Fruit fly (Drosophila melanogaster): ENCODE measurements around the gene CG17267.

Gene CG17267

DNA sequence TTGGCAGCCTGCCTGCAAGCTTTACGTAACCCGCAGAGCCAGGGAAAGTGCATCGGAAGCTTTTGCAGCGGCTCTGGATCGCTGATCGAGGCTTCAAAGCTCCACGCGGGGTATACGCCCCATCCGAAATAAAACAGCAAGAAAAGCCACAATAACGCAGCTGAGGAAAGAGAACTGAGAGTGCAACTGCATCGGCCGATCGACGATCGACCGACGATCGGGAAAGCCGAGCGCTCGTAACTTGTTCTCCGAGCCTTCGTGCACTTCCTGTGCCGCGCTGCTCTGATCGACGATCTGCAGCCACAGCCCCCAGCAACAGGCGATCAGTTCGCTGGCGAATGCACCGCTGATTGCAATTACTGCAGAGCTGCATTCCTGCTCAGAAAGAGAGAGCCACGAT, 41.1 kb upstream of the CG17267 start (continued):
- TF ChIP-seq CG3919 (GFP tag; optimal IDR thresholded peaks at IDR 0.05), result peak; percentile 78
- 0 out of 2 replicates have a peak, but pooled peaks have one; percentile 10 for TF ChIP-seq Gug (GFP tag; IDR thresholded peaks at IDR 0.05)
- peak; percentile 49 for TF ChIP-seq CG34406 (GFP tag; optimal IDR thresholded peaks at IDR 0.05)
- TF ChIP-seq Met (GFP tag; optimal IDR thresholded peaks at IDR 0.05), result peak; percentile 37
- TF ChIP-seq CG3032 (tag; optimal IDR thresholded peaks at IDR 0.05), result peak; percentile 43
- TF ChIP-seq CG8632 (GFP tag; optimal IDR thresholded peaks at IDR 0.05), result peak; percentile 18
- TF ChIP-seq Sox102F (GFP tag; optimal IDR thresholded peaks at IDR 0.05), result peak; percentile 72
- TF ChIP-seq Eip78C (GFP tag), result peak; percentile 91
- TF ChIP-seq cyc (GFP tag; optimal IDR thresholded peaks at IDR 0.05), result no peak
- peak; percentile 91 for TF ChIP-seq svp (GFP tag)
- no peak; the same call in none of the 3 replicates for TF ChIP-seq CG6163 (GFP tag; IDR thresholded peaks at IDR 0.05)
- TF ChIP-seq Hr38 (GFP tag; optimal IDR thresholded peaks at IDR 0.05), result no peak
- peak; percentile 84 for TF ChIP-seq CG9139 (GFP tag; optimal IDR thresholded peaks at IDR 0.05)
- no peak for TF ChIP-seq acj6 (GFP tag; optimal IDR thresholded peaks at IDR 0.05)
- TF ChIP-seq OdsH (GFP tag; optimal IDR thresholded peaks at IDR 0.05), result peak; percentile 16
- peak; percentile 12 for TF ChIP-seq fd59A (GFP tag; optimal IDR thresholded peaks at IDR 0.05)
- peak; percentile 66 for TF ChIP-seq Lpt (GFP tag; optimal IDR thresholded peaks at IDR 0.05)
- no peak for TF ChIP-seq CG11762 (GFP tag; optimal IDR thresholded peaks at IDR 0.05; ENCODE audit: insufficient read depth)
- TF ChIP-seq Hr4 (GFP tag; optimal IDR thresholded peaks at IDR 0.05), result no peak
- TF ChIP-seq CG10669 (GFP tag; optimal IDR thresholded peaks at IDR 0.05), result peak; percentile 44
- peak; percentile 69 for TF ChIP-seq vri (GFP tag; optimal IDR thresholded peaks at IDR 0.05)
- no peak for TF ChIP-seq Ets21C (GFP tag; optimal IDR thresholded peaks at IDR 0.05)

DNA sequence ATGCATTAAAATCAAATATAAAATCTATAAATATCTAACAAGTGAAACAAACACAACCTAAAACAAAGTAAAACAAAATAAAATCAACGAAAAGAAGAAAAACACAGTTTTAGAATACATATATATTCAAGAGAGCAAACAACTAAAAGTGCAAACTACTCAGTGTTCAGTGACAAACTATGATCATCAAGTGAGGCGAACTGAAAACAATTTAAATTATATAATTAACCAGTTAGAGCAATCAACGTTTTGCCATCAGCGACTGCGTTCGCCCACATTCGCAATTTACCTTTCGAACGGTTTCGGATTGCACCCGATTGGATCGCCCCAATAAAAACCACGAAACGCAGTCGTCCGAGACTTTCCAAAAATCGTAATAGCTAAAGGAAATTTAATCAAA, 40.6 kb upstream of the CG17267 start:
- TF ChIP-seq Met (GFP tag; optimal IDR thresholded peaks at IDR 0.05) (no peak), CG6163 (GFP tag; IDR thresholded peaks at IDR 0.05) (no peak), Smox (GFP tag; optimal IDR thresholded peaks at IDR 0.05) (no peak), CG16779 (tag; optimal IDR thresholded peaks at IDR 0.05) (no peak), CG8632 (GFP tag; optimal IDR thresholded peaks at IDR 0.05) (no peak), CG32006 (GFP tag; optimal IDR thresholded peaks at IDR 0.05) (no peak), Blimp-1 (GFP tag; optimal IDR thresholded peaks at IDR 0.05) (no peak), Eip75B (GFP tag; optimal IDR thresholded peaks at IDR 0.05) (no peak), CG11294 (GFP tag; IDR thresholded peaks at IDR 0.05) (no peak), Gug (GFP tag; IDR thresholded peaks at IDR 0.05) (no peak), CG1621 (tag; optimal IDR thresholded peaks at IDR 0.05) (no peak), CG9139 (GFP tag; optimal IDR thresholded peaks at IDR 0.05) (no peak), Sox102F (GFP tag; optimal IDR thresholded peaks at IDR 0.05) (no peak), Sox14 (GFP tag; optimal IDR thresholded peaks at IDR 0.05) (no peak), OdsH (GFP tag; optimal IDR thresholded peaks at IDR 0.05) (no peak), acj6 (GFP tag; optimal IDR thresholded peaks at IDR 0.05) (no peak)

DNA sequence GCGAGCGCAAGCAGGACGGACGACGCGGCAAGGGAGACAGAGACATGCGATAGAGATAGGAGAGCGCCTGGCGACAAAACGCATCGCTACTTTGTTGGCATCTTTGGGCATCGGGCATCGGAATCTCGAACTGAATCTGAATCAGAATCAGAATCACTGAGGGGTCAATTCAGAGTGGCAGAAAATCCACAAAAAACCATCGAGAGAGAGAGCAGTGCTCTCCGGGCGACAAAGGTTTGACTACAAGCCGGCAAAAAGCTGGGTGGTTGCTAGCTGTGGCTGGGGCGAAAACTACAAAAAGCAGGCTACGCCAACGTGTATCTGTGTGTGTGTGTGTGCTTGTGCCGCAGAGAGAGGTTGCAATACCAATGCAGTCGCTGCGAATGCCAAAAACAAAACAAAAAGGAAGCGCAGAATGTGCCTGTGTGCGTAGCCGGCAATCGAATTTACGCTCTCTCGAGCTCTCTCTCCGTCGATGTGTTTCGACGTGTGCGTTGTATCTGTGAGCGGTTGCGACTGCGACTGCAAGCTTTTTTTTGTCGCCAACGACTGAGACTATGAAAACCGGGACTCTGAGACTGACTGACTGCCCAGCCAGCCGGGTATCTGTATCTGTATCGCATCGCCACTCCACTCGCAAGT, 39.5 kb upstream of the CG17267 start:
- TF ChIP-seq OdsH (GFP tag; optimal IDR thresholded peaks at IDR 0.05) (peak; percentile 71), dsx (GFP tag; optimal IDR thresholded peaks at IDR 0.05; ENCODE audit: poor library complexity, severe bottlenecking) (peak; percentile 94), fd59A (GFP tag; optimal IDR thresholded peaks at IDR 0.05) (peak; percentile 83), acj6 (GFP tag; optimal IDR thresholded peaks at IDR 0.05) (peak; percentile 16), ss (GFP tag; optimal IDR thresholded peaks at IDR 0.05) (peak; percentile 99), esn (GFP tag; optimal IDR thresholded peaks at IDR 0.05) (peak; percentile 69), pdm3 (GFP tag; optimal IDR thresholded peaks at IDR 0.05) (peak; percentile 70), salr (GFP tag; optimal IDR thresholded peaks at IDR 0.05) (peak; percentile 58 to 74), CG6276 (GFP tag; optimal IDR thresholded peaks at IDR 0.05) (peak; percentile 96), CG11762 (GFP tag; optimal IDR thresholded peaks at IDR 0.05; ENCODE audit: insufficient read depth) (peak; percentile 88), CG10631 (GFP tag; optimal IDR thresholded peaks at IDR 0.05) (no peak), Hr38 (GFP tag; optimal IDR thresholded peaks at IDR 0.05) (no peak), fd85E (GFP tag; optimal IDR thresholded peaks at IDR 0.05) (peak; percentile 98), svp (GFP tag) (peak; percentile 94), CG31627 (GFP tag; optimal IDR thresholded peaks at IDR 0.05) (no peak), CG8119 (GFP tag; IDR thresholded peaks at IDR 0.05) (peak; percentile 98), Ets96B (tag; optimal IDR thresholded peaks at IDR 0.05) (peak; percentile 95), achi (GFP tag; optimal IDR thresholded peaks at IDR 0.05) (peak; percentile 62), CG16779 (tag; optimal IDR thresholded peaks at IDR 0.05) (peak; percentile 97), CG1621 (tag; optimal IDR thresholded peaks at IDR 0.05) (peak; percentile 94), vri (GFP tag; optimal IDR thresholded peaks at IDR 0.05) (peak; percentile 93), CG34406 (GFP tag; optimal IDR thresholded peaks at IDR 0.05) (peak; percentile 83), CG10669 (GFP tag; optimal IDR thresholded peaks at IDR 0.05) (peak; percentile 88), dac (GFP tag; optimal IDR thresholded peaks at IDR 0.05) (peak; percentile 79), CG4318 (GFP tag; optimal IDR thresholded peaks at IDR 0.05) (peak; percentile 7), CG8319 (GFP tag; optimal IDR thresholded peaks at IDR 0.05) (peak; percentile 77), Hr4 (GFP tag; optimal IDR thresholded peaks at IDR 0.05) (peak; percentile 52), Ets21C (GFP tag; optimal IDR thresholded peaks at IDR 0.05) (peak; percentile 31)

Data from whole organism, prepupa.